Worm (Caenorhabditis elegans): ENCODE measurements around the gene C01G5.4.

C01G5.4 gene

DNA sequence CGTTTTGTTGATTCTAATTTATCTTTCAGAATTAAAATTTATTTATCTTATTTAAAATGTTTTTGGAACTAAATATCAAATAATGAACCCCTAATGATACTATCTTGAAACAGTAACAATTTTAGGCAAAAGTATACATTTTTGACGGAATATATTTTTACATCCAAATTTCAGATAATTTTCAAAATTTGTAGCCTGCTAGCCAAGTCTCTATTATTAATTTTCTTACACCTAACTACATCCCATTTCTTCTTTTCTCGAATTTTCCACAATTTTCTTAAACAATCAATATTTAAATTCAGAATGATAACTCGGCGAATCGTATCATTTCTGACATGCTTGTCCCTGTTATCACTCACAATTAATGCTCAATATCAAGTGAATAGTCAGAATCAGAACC, 25.1 kb upstream of the C01G5.4 start, which contains the start of gene pqn-89:
TSS of gene pqn-89 (plus strand) at position 301 of the 400 bp plus-strand sequence.
- TF ChIP-seq pbrm-1 (GFP tag; IDR thresholded peaks at IDR 0.05) (no peak), ekl-4 (GFP tag; IDR thresholded peaks at IDR 0.05) (no peak), ets-4 (GFP tag; optimal IDR thresholded peaks at IDR 0.05) (no peak), F10E7.11 (tag; optimal IDR thresholded peaks at IDR 0.05) (no peak), attf-5 (GFP tag; optimal IDR thresholded peaks at IDR 0.05) (no peak), lir-1 (GFP tag; conservative IDR thresholded peaks at IDR 0.05) (no peak), F22D6.2 (tag; optimal IDR thresholded peaks at IDR 0.05) (no peak), lin-35 (GFP tag; optimal IDR thresholded peaks at IDR 0.05) (no peak), ceh-91 (GFP tag; IDR thresholded peaks at IDR 0.05) (no peak), lag-1 (GFP tag; IDR thresholded peaks at IDR 0.05) (no peak), ccch-3 (GFP tag; optimal IDR thresholded peaks at IDR 0.05) (no peak), ceh-100 (GFP tag; IDR thresholded peaks at IDR 0.05) (no peak), hmg-1.2 (GFP tag; IDR thresholded peaks at IDR 0.05) (no peak), dpl-1 (GFP tag; optimal IDR thresholded peaks at IDR 0.05) (no peak), snpc-4 (GFP tag; optimal IDR thresholded peaks at IDR 0.05) (no peak), snpc-4 (tag; optimal IDR thresholded peaks at IDR 0.05) (no peak), snpc-3.4 (tag; optimal IDR thresholded peaks at IDR 0.05) (no peak)

DNA sequence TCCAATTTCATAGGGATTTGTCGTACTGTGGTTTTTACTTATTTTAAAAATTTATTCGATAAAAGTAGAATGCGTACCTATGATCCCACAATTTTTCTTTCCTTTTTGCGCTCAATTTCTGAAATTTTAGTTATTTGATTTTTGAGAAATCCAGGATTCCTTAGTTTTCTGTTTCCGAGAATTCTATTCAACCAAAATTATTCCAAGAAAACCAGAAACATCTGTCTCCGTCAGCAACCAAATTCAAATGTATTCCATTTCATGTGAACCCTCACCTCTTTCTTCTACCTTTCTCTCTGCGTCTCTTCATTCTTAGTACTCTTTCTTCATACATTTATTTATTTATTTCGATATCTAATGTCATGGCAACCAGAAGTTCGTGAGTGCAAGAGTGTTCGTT, 19.8 kb upstream of the C01G5.4 start:
- TF ChIP-seq F55B11.4 (tag; optimal IDR thresholded peaks at IDR 0.05; ENCODE audit: borderline replicate concordance, insufficient read depth) (no peak), sea-2 (GFP tag; IDR thresholded peaks at IDR 0.05) (no peak)

DNA sequence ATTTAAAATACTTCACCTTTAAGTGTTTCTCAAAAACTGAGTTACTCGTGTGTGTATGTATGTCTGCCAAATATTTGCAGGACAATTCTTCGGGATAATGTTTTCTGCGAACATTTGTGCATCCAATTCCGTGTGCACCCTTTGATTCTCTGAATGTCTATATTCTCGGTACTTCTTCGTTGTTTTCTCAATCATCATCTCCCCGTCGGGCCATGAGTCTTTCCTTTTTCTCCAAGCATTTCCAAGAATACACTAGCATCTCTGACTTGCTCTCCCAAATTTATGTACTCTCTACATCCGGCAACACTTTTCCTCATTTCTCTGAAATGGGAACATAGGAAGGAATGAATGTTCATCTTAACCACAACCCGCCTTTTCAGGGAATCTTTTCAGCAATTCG, 16.9 kb upstream of the C01G5.4 start:
- no peak for TF ChIP-seq ceh-58 (GFP tag; IDR thresholded peaks at IDR 0.05)
- TF ChIP-seq F22D6.2 (tag; optimal IDR thresholded peaks at IDR 0.05): no peak
- no peak for TF ChIP-seq ztf-18 (tag; optimal IDR thresholded peaks at IDR 0.05)
- TF ChIP-seq ztf-6 (GFP tag; IDR thresholded peaks at IDR 0.05): no peak
- TF ChIP-seq hrde-1 (tag; optimal IDR thresholded peaks at IDR 0.05; ENCODE audit: borderline replicate concordance): no peak
- TF ChIP-seq let-607 (tag; optimal IDR thresholded peaks at IDR 0.05): no peak
- TF ChIP-seq mcd-1 (GFP tag; IDR thresholded peaks at IDR 0.05): no peak
- no peak for TF ChIP-seq ztf-3 (GFP tag; optimal IDR thresholded peaks at IDR 0.05)
- no peak for TF ChIP-seq nfya-2 (GFP tag; IDR thresholded peaks at IDR 0.05)
- TF ChIP-seq lin-40 (tag; optimal IDR thresholded peaks at IDR 0.05): no peak
- TF ChIP-seq ztf-22 (GFP tag; optimal IDR thresholded peaks at IDR 0.05): no peak
- no peak for TF ChIP-seq hmg-20 (GFP tag; IDR thresholded peaks at IDR 0.05)
- no peak for TF ChIP-seq attf-6 (GFP tag; IDR thresholded peaks at IDR 0.05)
- TF ChIP-seq madf-10 (tag; optimal IDR thresholded peaks at IDR 0.05): no peak
- TF ChIP-seq lin-35 (GFP tag; optimal IDR thresholded peaks at IDR 0.05): no peak

DNA sequence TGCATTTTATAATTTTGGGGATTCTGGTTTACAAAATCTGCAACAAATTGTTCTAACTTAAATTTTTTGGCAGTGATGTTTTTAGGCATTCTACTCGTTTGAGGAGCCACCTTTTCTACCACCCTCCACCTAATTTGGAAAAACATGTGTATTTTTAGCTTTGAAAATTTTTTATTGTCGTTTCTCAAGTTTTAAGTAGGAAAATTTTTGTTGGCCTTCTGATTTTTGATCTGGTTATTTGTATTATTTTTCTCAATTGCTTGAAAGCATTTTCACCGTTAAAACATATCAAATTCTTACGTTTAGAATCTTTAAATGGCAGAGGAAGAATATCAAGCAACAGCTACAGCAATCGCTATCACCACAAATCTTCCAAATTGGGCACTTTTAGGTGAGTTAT, 13.7 kb upstream of the C01G5.4 start, which contains the start of gene C01G5.7:
TSS of gene C01G5.7 (plus strand) at position 301 of the 400 bp plus-strand sequence.
- no peak for TF ChIP-seq madf-6 (GFP tag; IDR thresholded peaks at IDR 0.05)
- TF ChIP-seq snpc-4 (GFP tag; optimal IDR thresholded peaks at IDR 0.05): no peak
- TF ChIP-seq snpc-4 (tag; optimal IDR thresholded peaks at IDR 0.05): no peak
- TF ChIP-seq ceh-27 (GFP tag; optimal IDR thresholded peaks at IDR 0.05): no peak
- no peak for TF ChIP-seq atf-7 (tag; optimal IDR thresholded peaks at IDR 0.05)
- no peak for TF ChIP-seq lsy-27 (tag; optimal IDR thresholded peaks at IDR 0.05; ENCODE audit: borderline replicate concordance, insufficient read depth)
- TF ChIP-seq B0336.3 (GFP tag; IDR thresholded peaks at IDR 0.05): no peak
- TF ChIP-seq F33H1.4 (GFP tag; IDR thresholded peaks at IDR 0.05): no peak
- TF ChIP-seq sdz-38 (tag; optimal IDR thresholded peaks at IDR 0.05): no peak

Data from whole organism, young adult.